Worm (Caenorhabditis elegans): Measurements from ENCODE around the gene mon-2.
A peak's percentile ranks its signal among the peaks of the same experiment; 100 is the strongest.
"Not testable (repeated sequence)": the region's sequence is repeated elsewhere in the genome, so short reads cannot be mapped to it uniquely, and the experiment has no call there.

mon-2 gene

DNA sequence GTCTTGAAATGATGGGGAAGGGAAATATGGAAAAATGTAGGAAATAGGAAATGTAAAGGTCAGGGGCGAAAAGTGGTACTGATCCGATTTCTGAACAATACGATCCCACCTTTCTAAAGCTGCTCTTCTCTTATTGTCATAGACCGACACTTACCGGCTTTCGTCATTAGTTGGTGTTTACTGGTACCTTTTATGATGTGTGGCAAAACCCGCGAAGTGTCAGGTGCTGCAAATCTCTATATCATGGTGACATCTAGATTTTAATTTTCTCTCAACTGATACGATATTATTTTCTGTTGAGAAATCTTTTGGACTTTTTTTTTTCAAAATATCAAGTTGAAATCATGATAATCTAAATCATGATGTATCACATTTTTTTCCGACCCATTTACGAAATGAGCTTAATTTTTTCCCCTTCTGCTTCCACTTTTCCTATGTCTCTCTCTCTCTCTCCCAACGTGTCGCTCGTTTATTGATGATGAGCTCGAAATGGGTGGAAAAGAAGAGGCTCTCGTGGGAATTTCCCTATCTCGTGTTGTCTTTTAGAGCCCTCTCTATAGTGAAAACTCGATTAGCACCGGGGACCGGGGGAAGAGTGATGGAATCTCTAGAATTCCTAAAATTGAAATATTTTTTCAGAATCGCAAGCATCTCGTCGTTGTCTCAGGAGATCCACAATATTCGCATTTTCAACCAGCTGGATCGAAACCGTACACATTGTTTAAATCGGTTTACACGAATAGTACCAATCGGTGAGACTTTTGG, 34.9 kb downstream of the mon-2 start:
- no peak for TF ChIP-seq nhr-76 (tag; optimal IDR thresholded peaks at IDR 0.05)
- TF ChIP-seq elt-2 (tag; optimal IDR thresholded peaks at IDR 0.05): no peak
- no peak for TF ChIP-seq hlh-17 (GFP tag; optimal IDR thresholded peaks at IDR 0.05; ENCODE audit: borderline replicate concordance)
- TF ChIP-seq nhr-20 (tag; optimal IDR thresholded peaks at IDR 0.05): no peak
- no peak for TF ChIP-seq ztf-4 (tag; optimal IDR thresholded peaks at IDR 0.05)
- no peak for TF ChIP-seq unc-130 (tag; optimal IDR thresholded peaks at IDR 0.05)
- TF ChIP-seq efl-1 (optimal IDR thresholded peaks at IDR 0.05): no peak
- peak in 1 of 2 experiments; percentile 55 for TF ChIP-seq efl-1 (GFP tag; optimal IDR thresholded peaks at IDR 0.05 in 1 of 2)
- TF ChIP-seq unc-86 (tag; optimal IDR thresholded peaks at IDR 0.05): no peak
- TF ChIP-seq elt-3 (tag; optimal IDR thresholded peaks at IDR 0.05): no peak
- peak; percentile 59 for TF ChIP-seq snpc-4 (tag; optimal IDR thresholded peaks at IDR 0.05)
- TF ChIP-seq egl-27 (tag; optimal IDR thresholded peaks at IDR 0.05): no peak
- TF ChIP-seq sup-37 (GFP tag; optimal IDR thresholded peaks at IDR 0.05): no peak
- no peak for TF ChIP-seq nhr-71 (tag; optimal IDR thresholded peaks at IDR 0.05)
- TF ChIP-seq ceh-88 (GFP tag; IDR thresholded peaks at IDR 0.05): no peak
- TF ChIP-seq unc-30 (tag; optimal IDR thresholded peaks at IDR 0.05): no peak
- TF ChIP-seq nhr-85 (tag): peak; percentile 9
- TF ChIP-seq rnt-1 (tag; optimal IDR thresholded peaks at IDR 0.05): no peak
- TF ChIP-seq ama-1 (optimal IDR thresholded peaks at IDR 0.05): no peak
- no peak for TF ChIP-seq tbx-2 (tag; optimal IDR thresholded peaks at IDR 0.05)
- no peak for TF ChIP-seq ztf-11 (tag; optimal IDR thresholded peaks at IDR 0.05)
- TF ChIP-seq lin-14 (GFP tag; optimal IDR thresholded peaks at IDR 0.05): peak; percentile 46

DNA sequence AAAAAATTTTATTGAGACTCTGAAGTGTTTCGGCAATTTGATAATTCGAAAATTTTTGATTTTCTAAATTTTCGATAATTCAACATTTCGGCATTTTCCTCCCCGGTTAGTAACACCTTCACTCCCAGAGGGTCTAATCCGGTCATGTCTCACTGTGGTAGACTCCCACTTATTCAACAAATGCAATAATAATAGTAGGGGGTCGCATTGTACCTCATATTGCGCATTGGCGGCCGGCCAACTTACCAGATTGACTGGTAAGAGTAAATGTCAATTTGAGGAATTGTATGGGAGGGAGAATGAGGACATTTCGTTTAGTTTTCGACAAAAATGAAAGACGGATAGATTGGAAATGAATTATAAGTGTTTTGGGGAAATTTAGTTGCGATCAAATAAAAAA, 37.2 kb downstream of the mon-2 start:
- TF ChIP-seq pag-3 (tag; optimal IDR thresholded peaks at IDR 0.05; ENCODE audit: borderline replicate concordance, insufficient read depth) (no peak), egl-27 (tag; optimal IDR thresholded peaks at IDR 0.05) (no peak), mep-1 (tag; optimal IDR thresholded peaks at IDR 0.05) (peak; percentile 18), ceh-88 (GFP tag; IDR thresholded peaks at IDR 0.05) (no peak), ama-1 (optimal IDR thresholded peaks at IDR 0.05) (no peak), pqm-1 (tag; optimal IDR thresholded peaks at IDR 0.05) (no peak), nhr-20 (tag; optimal IDR thresholded peaks at IDR 0.05) (no peak), ceh-90 (tag; optimal IDR thresholded peaks at IDR 0.05) (no peak), blmp-1 (tag; optimal IDR thresholded peaks at IDR 0.05) (peak; percentile 27), fkh-4 (tag; optimal IDR thresholded peaks at IDR 0.05; ENCODE audit: borderline replicate concordance) (no peak), nhr-19 (GFP tag; conservative IDR thresholded peaks at IDR 0.05) (no peak), hlh-17 (GFP tag; optimal IDR thresholded peaks at IDR 0.05; ENCODE audit: borderline replicate concordance) (no peak), nhr-85 (tag) (peak; percentile 71), nhr-77 (tag; optimal IDR thresholded peaks at IDR 0.05) (no peak), nhr-76 (tag; optimal IDR thresholded peaks at IDR 0.05) (no peak), sup-37 (GFP tag; optimal IDR thresholded peaks at IDR 0.05) (no peak), lin-13 (GFP tag; optimal IDR thresholded peaks at IDR 0.05) (no peak), C04F5.9 (tag; optimal IDR thresholded peaks at IDR 0.05) (no peak), lin-35 (GFP tag; optimal IDR thresholded peaks at IDR 0.05) (no peak)

DNA sequence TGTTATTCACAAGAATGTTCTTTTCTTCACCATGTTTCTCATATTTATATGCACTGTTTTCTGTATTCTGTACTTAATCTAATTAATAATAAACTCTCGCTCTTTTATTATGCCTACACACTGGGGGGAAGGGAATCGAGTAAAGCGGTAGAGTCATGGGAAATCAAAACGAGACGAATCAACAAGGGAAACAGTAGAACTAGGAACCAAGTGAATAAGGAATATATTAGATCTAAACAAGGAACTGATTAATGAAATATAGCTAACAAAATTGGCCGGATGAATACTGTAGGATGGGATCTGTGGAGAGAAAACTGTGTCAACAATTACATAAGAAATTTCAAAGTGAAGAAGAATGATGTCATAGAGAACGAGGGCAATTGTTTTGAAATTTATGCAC, 38.4 kb downstream of the mon-2 start:
- peak; percentile 44 for TF ChIP-seq nhr-85 (tag)
- TF ChIP-seq ceh-8 (GFP tag; optimal IDR thresholded peaks at IDR 0.05): peak; percentile 78
- TF ChIP-seq lir-3 (tag; optimal IDR thresholded peaks at IDR 0.05; ENCODE audit: poor library complexity): no peak

DNA sequence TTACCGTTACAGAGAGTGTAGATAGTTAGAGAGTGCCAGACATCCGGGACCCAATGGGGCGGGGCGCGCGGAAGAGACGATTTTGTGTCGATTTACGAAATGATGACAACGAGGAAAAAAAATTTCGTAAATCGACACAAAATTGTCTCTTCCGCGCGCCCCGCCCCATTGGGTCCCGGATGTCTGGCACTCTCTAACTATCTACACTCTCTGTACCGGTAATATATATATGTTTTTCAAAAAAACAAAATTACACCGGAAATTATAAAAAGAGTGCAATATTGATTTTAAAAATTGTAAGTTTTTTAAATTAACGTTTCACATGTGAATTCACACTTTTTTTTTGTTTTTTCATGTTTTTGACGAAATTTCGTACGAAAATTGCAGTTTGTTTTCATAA, 41.5 kb downstream of the mon-2 start, which contains the start of gene B0001.4:
Gene B0001.4, minus strand, starts transcription at position 101 of the 400 bp plus-strand sequence.
- TF ChIP-seq zip-4 (GFP tag; optimal IDR thresholded peaks at IDR 0.05); hpl-2 (GFP tag; optimal IDR thresholded peaks at IDR 0.05); unc-30 (tag; optimal IDR thresholded peaks at IDR 0.05): not testable (repeated sequence)
